Worm (Caenorhabditis elegans) whole organism, L1 larva: ENCODE data around the gene F08G2.8.

ENCODE experiments used
- C16A3.4 ChIP-seq: fragments of 150-350 bp; optimal IDR thresholded peaks from 2 replicates; lab custom pipeline; 2014; ENCODE audit warnings: missing biosample characterization, missing genetic modification characterization
- elt-3 ChIP-seq, 6 experiments: fragments of 150-350 bp in 1 of 6; sonication (generic microtip); optimal IDR thresholded peaks; 2 replicates each; lab custom pipeline; 2017 to 2018; ENCODE audit warnings: missing biosample characterization in 6 of 6, missing genetic modification characterization in 6 of 6, inconsistent platforms in 1 of 6
- lin-13 ChIP-seq: fragments of 150-350 bp; optimal IDR thresholded peaks from 2 replicates; lab custom pipeline; 2014; ENCODE audit warnings: missing biosample characterization, missing genetic modification reagents, missing genetic modification characterization
- lin-15B ChIP-seq: fragments of 150-350 bp; sonication (generic microtip); optimal IDR thresholded peaks from 3 replicates; lab custom pipeline; 2014; ENCODE audit warnings: missing biosample characterization, missing genetic modification characterization
- lin-39 ChIP-seq: fragments of 150-350 bp; optimal IDR thresholded peaks from 2 replicates; lab custom pipeline; 2014; ENCODE audit warnings: missing biosample characterization, missing genetic modification reagents, missing genetic modification characterization

DNA sequence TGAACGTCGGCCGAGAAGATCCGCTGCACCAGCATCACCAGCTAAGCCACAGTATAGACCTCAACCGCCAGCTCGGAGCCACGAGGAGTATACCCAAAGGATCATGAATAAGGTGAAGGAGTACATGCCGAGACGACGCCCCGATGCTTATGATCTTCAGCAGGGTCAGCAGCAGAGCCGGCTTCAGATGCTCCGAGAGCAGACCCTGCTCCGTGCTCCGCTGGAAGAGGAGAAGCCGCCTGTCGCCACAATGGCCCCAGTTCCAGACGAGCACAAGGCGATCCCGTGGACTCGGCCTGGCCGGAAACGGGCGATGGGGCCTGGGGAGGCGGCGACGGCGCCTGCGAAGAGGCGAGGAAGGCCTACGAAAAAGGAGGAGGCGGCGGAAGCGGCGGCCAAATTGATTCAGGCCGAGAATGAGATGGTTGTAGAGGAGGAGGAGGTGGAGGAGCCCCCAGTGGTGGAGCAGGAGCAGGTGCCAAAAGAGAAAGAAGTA, 44.2 kb downstream of the F08G2.8 start:
- TF ChIP-seq lin-13 (no peak), elt-3 (tag; optimal IDR thresholded peaks at IDR 0.05; lab: Kevin White, UChicago) (no peak), lin-15B (tag; lab: Kevin White, UChicago) (no peak), lin-39 (tag; lab: Kevin White, UChicago) (no peak), C16A3.4 (no peak)
